Worm (Caenorhabditis elegans): ENCODE measurements around the gene srbc-13.

DNA sequence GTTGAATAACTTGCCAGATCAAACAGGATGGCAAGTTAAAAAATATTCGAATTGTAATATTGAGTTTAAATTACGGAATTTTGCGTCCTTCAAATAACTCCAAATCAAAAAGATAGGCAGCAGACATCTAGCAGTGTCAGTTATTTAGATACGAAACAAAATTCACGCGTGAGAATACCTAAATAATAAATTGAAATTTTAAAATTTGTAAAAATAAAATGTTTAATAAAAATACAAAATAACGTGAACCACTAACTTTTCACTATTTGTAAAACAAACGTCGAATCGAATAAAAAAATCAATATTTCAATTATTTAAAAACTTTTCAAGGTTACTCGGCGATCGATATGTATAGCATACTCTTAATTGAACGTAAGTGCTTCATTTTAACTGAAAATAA lies 28.3 kb downstream of the srbc-13 start, which contains the start of gene T02B11.9:
- TF ChIP-seq mes-2 (tag; optimal IDR thresholded peaks at IDR 0.05; ENCODE audit: poor library complexity, severe bottlenecking) (no peak), ztf-11 (tag; optimal IDR thresholded peaks at IDR 0.05) (no peak), F49E8.2 (tag; optimal IDR thresholded peaks at IDR 0.05; ENCODE audit: borderline replicate concordance) (no peak), nhr-76 (tag; optimal IDR thresholded peaks at IDR 0.05) (no peak), D1046.2 (GFP tag; IDR thresholded peaks at IDR 0.05) (no peak), ces-1 (GFP tag; optimal IDR thresholded peaks at IDR 0.05) (no peak), lin-38 (GFP tag; IDR thresholded peaks at IDR 0.05) (no peak), ceh-20 (GFP tag; IDR thresholded peaks at IDR 0.05) (no peak), pha-4 (GFP tag; IDR thresholded peaks at IDR 0.05) (no peak), pha-4 (tag; optimal IDR thresholded peaks at IDR 0.05) (no peak), nhr-28 (tag; optimal IDR thresholded peaks at IDR 0.05) (no peak), nhr-11 (tag; optimal IDR thresholded peaks at IDR 0.05) (no peak), snpc-1.2 (GFP tag; IDR thresholded peaks at IDR 0.05) (no peak), spr-1 (tag; optimal IDR thresholded peaks at IDR 0.05) (no peak)
